Fruit fly (Drosophila melanogaster) whole organism, embryonic: ENCODE results near the gene CG17959.

ENCODE experiments used
- CG10366 ChIP-seq: fragments of 200-800 bp; sonication (Bioruptor generic); IDR thresholded peaks from 2 replicates; pipeline ENCODE4 v1.3.6; 2022; ENCODE audit warnings: missing biosample characterization, missing genetic modification characterization
- CG3838 ChIP-seq: fragments of 200-800 bp; sonication (Bioruptor generic); optimal IDR thresholded peaks from 3 replicates; lab custom pipeline; 2016; ENCODE audit warnings: missing biosample characterization, missing genetic modification characterization
- ab ChIP-seq: fragments of 200-800 bp; sonication (Bioruptor generic); optimal IDR thresholded peaks from 2 replicates; lab custom pipeline; 2016; ENCODE audit warnings: missing biosample characterization, missing genetic modification characterization
- insv ChIP-seq, 2 experiments: fragments of 200-800 bp; sonication (Bioruptor generic); optimal IDR thresholded peaks; 3 replicates each; lab custom pipeline; 2016 to 2018; ENCODE audit warnings: missing biosample characterization in 2 of 2, missing genetic modification characterization in 2 of 2
- stwl ChIP-seq: fragments of 200-800 bp; sonication (Bioruptor generic); optimal IDR thresholded peaks from 3 replicates; lab custom pipeline; 2018; ENCODE audit warnings: missing biosample characterization, mild to moderate bottlenecking, missing genetic modification characterization, moderate library complexity

DNA sequence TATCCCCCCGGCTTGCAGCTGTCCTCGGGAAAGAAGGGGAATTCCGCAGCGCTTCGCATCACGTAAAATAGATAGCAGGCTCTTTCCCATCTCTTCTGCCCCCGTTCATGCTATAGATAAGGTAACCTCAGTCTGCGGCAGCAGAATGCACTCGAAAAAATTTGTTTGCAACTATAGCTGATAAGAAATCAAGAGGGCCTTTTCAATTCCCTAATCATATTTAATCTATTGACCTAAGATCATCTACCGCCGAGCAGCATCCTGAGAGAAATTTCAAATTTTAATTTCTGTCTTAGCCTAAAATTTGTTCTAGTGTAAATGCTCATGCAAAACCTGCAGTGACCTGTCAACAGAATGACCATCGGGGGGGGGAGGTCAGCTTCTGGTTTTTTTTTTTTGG, 9.7 kb downstream of the CG17959 start:
- no peak for TF ChIP-seq stwl (tag; lab: Kevin White, UChicago)
- TF ChIP-seq CG10366 (GFP tag; lab: Robert Waterston, UW) = no peak
- TF ChIP-seq insv (GFP tag; optimal IDR thresholded peaks at IDR 0.05; lab: Kevin White, UChicago) = no peak
- TF ChIP-seq ab (GFP tag; lab: Kevin White, UChicago) = no peak
- TF ChIP-seq CG3838 = no peak
